Worm (Caenorhabditis elegans) whole organism, young adult: ENCODE data around the gene best-13.

Source experiments
- B0035.1 ChIP-seq: sonication (generic microtip); optimal IDR thresholded peaks from 2 replicates; lab custom pipeline; 2016; ENCODE audit warnings: missing genetic modification characterization, mild to moderate bottlenecking, missing compliant biosample characterization, missing genotype, missing genetic modification reagents
- F22D6.2 ChIP-seq: sonication (generic microtip); optimal IDR thresholded peaks from 2 replicates; lab custom pipeline; 2016; ENCODE audit warnings: mild to moderate bottlenecking, missing genetic modification characterization, missing compliant biosample characterization
- ama-1 ChIP-seq, 3 experiments: fragments of 150-350 bp in 1 of 3; sonication (generic microtip) in 2 of 3; optimal IDR thresholded peaks; 2 replicates each; lab custom pipeline; 2014 to 2018; ENCODE audit warnings: missing biosample characterization in 2 of 3, missing genetic modification characterization in 2 of 3, missing genetic modification reagents in 2 of 3
- atf-7 ChIP-seq: sonication (generic microtip); optimal IDR thresholded peaks from 2 replicates; lab custom pipeline; 2017; ENCODE audit warnings: mild to moderate bottlenecking, missing genetic modification characterization, missing compliant biosample characterization
- attf-5 ChIP-seq: fragments of 200-800 bp; sonication (Bioruptor generic); optimal IDR thresholded peaks from 2 replicates; lab custom pipeline; 2018; ENCODE audit warnings: mild to moderate bottlenecking, missing genetic modification characterization, missing compliant biosample characterization
- lin-35 ChIP-seq, 3 experiments: fragments of 150-350 bp in 2 of 3; sonication (generic microtip) in 1 of 3; optimal IDR thresholded peaks; 2 replicates each; lab custom pipeline; 2014 to 2018; ENCODE audit warnings: missing biosample characterization in 3 of 3, missing genetic modification characterization in 3 of 3, missing genetic modification reagents in 3 of 3
- lsl-1 ChIP-seq: fragments of 200-800 bp; sonication (Bioruptor generic); optimal IDR thresholded peaks from 2 replicates; lab custom pipeline; 2018; ENCODE audit warnings: mild to moderate bottlenecking, missing genetic modification characterization, moderate library complexity, missing compliant biosample characterization
- madf-3 ChIP-seq: fragments of 200-800 bp; sonication (Bioruptor generic); IDR thresholded peaks from 2 replicates; pipeline ENCODE4 v1.3.6; 2022; ENCODE audit warnings: missing genetic modification reagents, missing genetic modification characterization, missing compliant biosample characterization
- mel-28 ChIP-seq: sonication (generic microtip); optimal IDR thresholded peaks from 2 replicates; lab custom pipeline; 2016; ENCODE audit warnings: borderline replicate concordance, mild to moderate bottlenecking, missing genetic modification characterization, missing compliant biosample characterization
- nhr-90 ChIP-seq: sonication (generic microtip); optimal IDR thresholded peaks from 2 replicates; lab custom pipeline; 2016; ENCODE audit warnings: missing genotype, mild to moderate bottlenecking, missing genetic modification characterization, missing compliant biosample characterization
- pha-4 ChIP-seq: fragments of 150-350 bp; sonication (generic microtip); optimal IDR thresholded peaks from 2 replicates; lab custom pipeline; 2014; ENCODE audit warnings: missing biosample characterization, missing genetic modification reagents, missing genetic modification characterization
- rec-8 ChIP-seq, 2 experiments: sonication (generic microtip); optimal IDR thresholded peaks; 2 replicates each; lab custom pipeline; 2016; ENCODE audit warnings: mild to moderate bottlenecking in 2 of 2, missing genetic modification characterization in 2 of 2, missing genetic modification reagents in 2 of 2, missing genotype in 2 of 2, missing biosample characterization in 1 of 2, missing compliant biosample characterization in 1 of 2, moderate library complexity in 1 of 2
- sea-2 ChIP-seq: fragments of 200-800 bp; sonication (Bioruptor generic); IDR thresholded peaks from 2 replicates; pipeline ENCODE4 v1.3.6; 2022; ENCODE audit warnings: missing genetic modification characterization, missing compliant biosample characterization
- snpc-4 ChIP-seq, 5 experiments: fragments of 150-350 bp in 1 of 5; sonication (generic microtip) in 4 of 5; optimal IDR thresholded peaks; 2 replicates each; lab custom pipeline; 2014 to 2018; ENCODE audit warnings: missing genetic modification characterization in 5 of 5, missing biosample characterization in 3 of 5, antibody characterized with exemption in 2 of 5, mild to moderate bottlenecking in 2 of 5, missing compliant biosample characterization in 2 of 5, missing genotype in 2 of 5, moderate library complexity in 2 of 5, missing genetic modification reagents in 1 of 5

- TF ChIP-seq B0035.1 (tag; lab: Kevin White, UChicago) (no peak), sea-2 (GFP tag; lab: Robert Waterston, UW) (no peak), lsl-1 (GFP tag; lab: Kevin White, UChicago) (no peak), attf-5 (no peak), snpc-4 (GFP tag; optimal IDR thresholded peaks at IDR 0.05; lab: Kevin White, UChicago) (no peak), snpc-4 (tag; optimal IDR thresholded peaks at IDR 0.05; lab: Kevin White, UChicago) (no peak), madf-3 (GFP tag; lab: Robert Waterston, UW) (no peak), ama-1 (optimal IDR thresholded peaks at IDR 0.05; lab: Kevin White, UChicago) (no peak), ama-1 (GFP tag; optimal IDR thresholded peaks at IDR 0.05; lab: Kevin White, UChicago) (no peak), lin-35 (GFP tag; optimal IDR thresholded peaks at IDR 0.05; lab: Kevin White, UChicago) (no peak), nhr-90 (tag; lab: Kevin White, UChicago) (no peak), rec-8 (tag; optimal IDR thresholded peaks at IDR 0.05; lab: Kevin White, UChicago) (no peak), mel-28 (tag; lab: Kevin White, UChicago) (no peak), pha-4 (tag; lab: Kevin White, UChicago) (no peak), atf-7 (tag; lab: Kevin White, UChicago) (no peak), F22D6.2 (tag; lab: Kevin White, UChicago) (no peak)
Observed at ce11 chrIV:9948035-9948434, 44.3 kb downstream of the best-13 start.
